Worm (Caenorhabditis elegans): Measurements from ENCODE around the gene C31H1.2.
A peak's percentile ranks its signal among the peaks of the same experiment; 100 is the strongest.

Gene C31H1.2

DNA sequence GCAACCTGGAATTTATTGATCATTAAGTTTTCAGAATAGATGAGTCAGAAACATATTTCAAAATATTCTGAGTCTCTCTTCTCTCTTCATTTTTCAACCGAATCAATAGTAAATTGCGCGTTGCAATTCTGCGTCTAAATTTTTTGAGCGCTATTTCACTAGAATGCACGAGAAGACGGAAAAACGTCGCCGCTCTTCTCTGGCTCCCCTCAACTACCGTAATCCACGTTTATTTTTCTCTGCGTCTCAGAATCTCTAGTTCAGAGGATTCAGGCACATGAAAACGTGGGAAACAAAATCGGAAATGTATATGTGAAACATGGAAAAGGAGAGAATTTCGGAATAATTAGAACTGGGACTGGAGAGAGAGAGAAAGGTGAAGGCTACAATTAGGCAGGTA lies 14.4 kb downstream of the C31H1.2 start:
- TF ChIP-seq jun-1 (tag; optimal IDR thresholded peaks at IDR 0.05): no peak
- peak; percentile 14 for TF ChIP-seq dpl-1 (GFP tag; optimal IDR thresholded peaks at IDR 0.05)
- TF ChIP-seq zfp-3 (GFP tag; conservative IDR thresholded peaks at IDR 0.05): no peak
- TF ChIP-seq F44E2.7 (GFP tag; IDR thresholded peaks at IDR 0.05): no peak
- TF ChIP-seq nhr-41 (GFP tag; IDR thresholded peaks at IDR 0.05): no peak
- no peak for TF ChIP-seq lin-39 (tag; optimal IDR thresholded peaks at IDR 0.05)
- TF ChIP-seq mxl-3 (GFP tag; optimal IDR thresholded peaks at IDR 0.05): no peak
- no peak for TF ChIP-seq lir-3 (tag; optimal IDR thresholded peaks at IDR 0.05)
- TF ChIP-seq hlh-30 (tag; optimal IDR thresholded peaks at IDR 0.05; ENCODE audit: insufficient read depth): peak; percentile 41
- TF ChIP-seq unc-62 (GFP tag; optimal IDR thresholded peaks at IDR 0.05 in 1 of 2): peak in 1 of 2 experiments; percentile 84
- TF ChIP-seq unc-62 (tag; optimal IDR thresholded peaks at IDR 0.05): no peak
- no peak for TF ChIP-seq F10B5.3 (tag; optimal IDR thresholded peaks at IDR 0.05)
- no peak for TF ChIP-seq zip-11 (GFP tag; IDR thresholded peaks at IDR 0.05)
- TF ChIP-seq nhr-6 (tag; optimal IDR thresholded peaks at IDR 0.05): no peak
- TF ChIP-seq F37D6.2 (tag; optimal IDR thresholded peaks at IDR 0.05): peak; percentile 17
- TF ChIP-seq mxl-2 (GFP tag; conservative IDR thresholded peaks at IDR 0.05): no peak
- TF ChIP-seq lin-38 (GFP tag; IDR thresholded peaks at IDR 0.05): no peak
- TF ChIP-seq arid-1 (GFP tag; conservative IDR thresholded peaks at IDR 0.05): no peak
- TF ChIP-seq lsy-2 (tag; optimal IDR thresholded peaks at IDR 0.05): peak; percentile 76 to 94
- TF ChIP-seq unc-39 (tag; optimal IDR thresholded peaks at IDR 0.05): no peak
- TF ChIP-seq skn-1 (tag; optimal IDR thresholded peaks at IDR 0.05): no peak
- TF ChIP-seq ceh-20 (GFP tag; IDR thresholded peaks at IDR 0.05): no peak
- TF ChIP-seq hmg-1.1 (GFP tag; IDR thresholded peaks at IDR 0.05): peak; percentile 57
- no peak for TF ChIP-seq fkh-10 (GFP tag; optimal IDR thresholded peaks at IDR 0.05)
- TF ChIP-seq ceh-82 (tag; optimal IDR thresholded peaks at IDR 0.05): no peak
- TF ChIP-seq zfp-2 (tag; optimal IDR thresholded peaks at IDR 0.05): no peak
- TF ChIP-seq php-3 (GFP tag; IDR thresholded peaks at IDR 0.05): no peak
- no peak for TF ChIP-seq spr-3 (GFP tag; optimal IDR thresholded peaks at IDR 0.05)
- TF ChIP-seq aha-1 (tag): peak; percentile 95
- TF ChIP-seq tag-97 (GFP tag; IDR thresholded peaks at IDR 0.05): no peak
- TF ChIP-seq mdt-29 (GFP tag; IDR thresholded peaks at IDR 0.05): no peak
- peak; percentile 25 for TF ChIP-seq mep-1 (tag; optimal IDR thresholded peaks at IDR 0.05)
- no peak for TF ChIP-seq madf-9 (GFP tag; conservative IDR thresholded peaks at IDR 0.05)
- no peak for TF ChIP-seq ceh-28 (tag; optimal IDR thresholded peaks at IDR 0.05)
- peak in 1 of 2 experiments; percentile 39 for TF ChIP-seq hif-1 (tag; optimal IDR thresholded peaks at IDR 0.05)
- no peak for TF ChIP-seq nhr-76 (tag; optimal IDR thresholded peaks at IDR 0.05)
- no peak for TF ChIP-seq ceh-32 (tag; optimal IDR thresholded peaks at IDR 0.05; ENCODE audit: poor library complexity)
- TF ChIP-seq rbr-2 (tag; optimal IDR thresholded peaks at IDR 0.05): peak; percentile 57
- TF ChIP-seq nhr-102 (tag; optimal IDR thresholded peaks at IDR 0.05): no peak
- TF ChIP-seq ceh-44 (GFP tag; IDR thresholded peaks at IDR 0.05): no peak
- TF ChIP-seq mdl-1 (tag; optimal IDR thresholded peaks at IDR 0.05): peak in 1 of 2 experiments; percentile 17
- TF ChIP-seq saeg-2 (GFP tag; IDR thresholded peaks at IDR 0.05): no peak
- no peak for TF ChIP-seq dmd-9 (GFP tag; IDR thresholded peaks at IDR 0.05)
- TF ChIP-seq lim-7 (GFP tag; IDR thresholded peaks at IDR 0.05): no peak
- no peak for TF ChIP-seq dmd-8 (GFP tag; IDR thresholded peaks at IDR 0.05)
- no peak for TF ChIP-seq ceh-62 (tag; optimal IDR thresholded peaks at IDR 0.05)
- no peak for TF ChIP-seq ztf-7 (tag; optimal IDR thresholded peaks at IDR 0.05)
- TF ChIP-seq madf-5 (GFP tag; IDR thresholded peaks at IDR 0.05): no peak
- no peak for TF ChIP-seq lin-29 (GFP tag; IDR thresholded peaks at IDR 0.05)
- TF ChIP-seq nhr-11 (tag; optimal IDR thresholded peaks at IDR 0.05): peak; percentile 55
- TF ChIP-seq nhr-77 (tag; optimal IDR thresholded peaks at IDR 0.05): no peak
- no peak for TF ChIP-seq lin-1 (GFP tag; IDR thresholded peaks at IDR 0.05)
- no peak for TF ChIP-seq ama-1 (optimal IDR thresholded peaks at IDR 0.05)
- no peak for TF ChIP-seq nhr-42 (GFP tag; IDR thresholded peaks at IDR 0.05)
